Worm (Caenorhabditis elegans) whole organism, early embryonic: Measurements from ENCODE around the gene str-37.

ENCODE experiments used
- B0310.2 ChIP-seq: sonication (generic microtip); optimal IDR thresholded peaks from 2 replicates; lab custom pipeline; 2016; ENCODE audit warnings: mild to moderate bottlenecking, missing genetic modification characterization, missing compliant biosample characterization
- F13C5.2 ChIP-seq: sonication (generic microtip); optimal IDR thresholded peaks from 2 replicates; lab custom pipeline; 2017; ENCODE audit warnings: mild to moderate bottlenecking, missing genetic modification characterization, inconsistent platforms, missing compliant biosample characterization
- aly-1 ChIP-seq: sonication (generic microtip); optimal IDR thresholded peaks from 2 replicates; lab custom pipeline; 2016; ENCODE audit warnings: missing genetic modification characterization, missing compliant biosample characterization
- ama-1 ChIP-seq: fragments of 150-350 bp; optimal IDR thresholded peaks from 2 replicates; lab custom pipeline; 2014
- ceh-13 ChIP-seq: fragments of 200-800 bp; sonication (Bioruptor generic); optimal IDR thresholded peaks from 2 replicates; lab custom pipeline; 2018; ENCODE audit warnings: mild to moderate bottlenecking, missing genetic modification characterization, missing compliant biosample characterization
- ceh-36 ChIP-seq: sonication (generic microtip); optimal IDR thresholded peaks from 2 replicates; lab custom pipeline; 2016; ENCODE audit warnings: missing genetic modification characterization, inconsistent platforms, missing compliant biosample characterization
- ets-7 ChIP-seq: sonication (generic microtip); optimal IDR thresholded peaks from 2 replicates; lab custom pipeline; 2016; ENCODE audit warnings: missing genotype, missing genetic modification characterization, missing compliant biosample characterization
- flt-1 ChIP-seq: fragments of 200-800 bp; sonication (Bioruptor generic); IDR thresholded peaks from 2 replicates; pipeline ENCODE4 v1.3.6; 2022; ENCODE audit warnings: missing genetic modification characterization, missing compliant biosample characterization
- hmbx-1 ChIP-seq: sonication (generic microtip); optimal IDR thresholded peaks from 2 replicates; lab custom pipeline; 2016; ENCODE audit warnings: mild to moderate bottlenecking, missing genetic modification characterization, missing compliant biosample characterization
- hmg-4 ChIP-seq: fragments of 200-800 bp; sonication (Bioruptor generic); optimal IDR thresholded peaks from 2 replicates; lab custom pipeline; 2018; ENCODE audit warnings: mild to moderate bottlenecking, missing genetic modification characterization, missing compliant biosample characterization
- hnd-1 ChIP-seq: sonication (generic microtip); optimal IDR thresholded peaks from 2 replicates; lab custom pipeline; 2016; ENCODE audit warnings: missing genetic modification characterization, missing compliant biosample characterization
- pes-1 ChIP-seq: fragments of 200-800 bp; sonication (Bioruptor generic); IDR thresholded peaks from 2 replicates; pipeline ENCODE4 v1.3.6; 2022; ENCODE audit warnings: missing genetic modification reagents, missing genetic modification characterization, missing compliant biosample characterization
- scrt-1 ChIP-seq: fragments of 200-800 bp; sonication (Bioruptor generic); IDR thresholded peaks from 2 replicates; pipeline ENCODE4 v1.3.6; 2022; ENCODE audit warnings: missing genetic modification characterization, missing compliant biosample characterization
- sea-1 ChIP-seq: fragments of 200-800 bp; sonication (Bioruptor generic); conservative IDR thresholded peaks from 2 replicates; pipeline ENCODE4 v1.3.6; 2022; ENCODE audit warnings: missing genetic modification characterization, missing compliant biosample characterization
- tbx-11 ChIP-seq: fragments of 200-800 bp; sonication (Bioruptor generic); IDR thresholded peaks from 2 replicates; pipeline ENCODE4 v1.3.6; 2022; ENCODE audit warnings: missing genetic modification characterization, missing compliant biosample characterization
- tbx-37 ChIP-seq: fragments of 200-800 bp; sonication (Bioruptor generic); conservative IDR thresholded peaks from 2 replicates; pipeline ENCODE4 v1.3.6; 2022; ENCODE audit warnings: missing genetic modification reagents, missing genetic modification characterization, missing compliant biosample characterization
- tra-4 ChIP-seq: sonication (generic microtip); optimal IDR thresholded peaks from 2 replicates; lab custom pipeline; 2017; ENCODE audit warnings: missing genetic modification characterization, missing compliant biosample characterization

Gene str-37

ce11 chrV:13345867-13346328 is 18.3 kb downstream of the str-37 start, which contains the start of gene twk-43:
twk-43 (plus strand) TSS chrV:13346278.
- no peak for TF ChIP-seq hmbx-1 (tag; lab: Kevin White, UChicago)
- no peak for TF ChIP-seq B0310.2 (tag; lab: Kevin White, UChicago)
- TF ChIP-seq aly-1 (tag; lab: Kevin White, UChicago) = no peak
- TF ChIP-seq ama-1 = no peak
- no peak for TF ChIP-seq tra-4 (tag; lab: Kevin White, UChicago)
- TF ChIP-seq F13C5.2 (tag; lab: Kevin White, UChicago) = no peak
- no peak for TF ChIP-seq ceh-13 (GFP tag; lab: Kevin White, UChicago)
- TF ChIP-seq pes-1 (GFP tag; lab: Robert Waterston, UW) = no peak
- TF ChIP-seq ceh-36 (tag; lab: Kevin White, UChicago) = no peak
- no peak for TF ChIP-seq sea-1 (GFP tag; lab: Robert Waterston, UW)
- no peak for TF ChIP-seq tbx-11 (GFP tag; lab: Robert Waterston, UW)

ce11 chrV:13350302-13350701 is 22.7 kb downstream of the str-37 start:
- TF ChIP-seq tbx-37 (GFP tag; lab: Robert Waterston, UW) = no peak
- no peak for TF ChIP-seq ceh-36 (tag; lab: Kevin White, UChicago)
- no peak for TF ChIP-seq scrt-1 (GFP tag; lab: Robert Waterston, UW)
- no peak for TF ChIP-seq tra-4 (tag; lab: Kevin White, UChicago)
- no peak for TF ChIP-seq ama-1
- TF ChIP-seq sea-1 (GFP tag; lab: Robert Waterston, UW) = no peak
- no peak for TF ChIP-seq hnd-1 (tag; lab: Kevin White, UChicago)
- TF ChIP-seq B0310.2 (tag; lab: Kevin White, UChicago) = no peak
- no peak for TF ChIP-seq tbx-11 (GFP tag; lab: Robert Waterston, UW)
- TF ChIP-seq hmg-4 = no peak
- no peak for TF ChIP-seq hmbx-1 (tag; lab: Kevin White, UChicago)
- TF ChIP-seq ceh-13 (GFP tag; lab: Kevin White, UChicago) = no peak
- no peak for TF ChIP-seq aly-1 (tag; lab: Kevin White, UChicago)

DNA sequence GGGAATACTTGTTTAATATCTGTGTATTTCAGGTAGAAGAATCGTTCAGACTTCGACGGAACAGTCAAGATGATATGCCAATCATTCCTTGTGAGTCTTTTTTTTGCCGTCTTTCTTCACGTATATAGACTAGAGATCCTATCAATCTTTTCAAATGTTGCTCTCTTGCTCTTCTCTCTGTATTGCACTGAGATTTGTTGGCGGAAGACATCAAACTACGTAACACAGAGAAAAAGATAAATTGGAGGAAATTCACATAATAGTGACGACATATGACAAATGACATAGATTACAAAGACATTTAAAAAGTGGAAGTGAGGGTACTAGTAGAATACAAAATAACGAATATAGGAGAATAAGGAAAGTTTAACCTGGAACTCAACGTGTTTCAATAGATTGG is 24.2 kb downstream of the str-37 start:
- TF ChIP-seq sea-1 (GFP tag; lab: Robert Waterston, UW) = no peak
- TF ChIP-seq scrt-1 (GFP tag; lab: Robert Waterston, UW) = no peak
- TF ChIP-seq pes-1 (GFP tag; lab: Robert Waterston, UW) = no peak
- TF ChIP-seq tbx-11 (GFP tag; lab: Robert Waterston, UW) = no peak
- no peak for TF ChIP-seq hmg-4
- no peak for TF ChIP-seq ama-1
- no peak for TF ChIP-seq tbx-37 (GFP tag; lab: Robert Waterston, UW)
- no peak for TF ChIP-seq hmbx-1 (tag; lab: Kevin White, UChicago)

DNA sequence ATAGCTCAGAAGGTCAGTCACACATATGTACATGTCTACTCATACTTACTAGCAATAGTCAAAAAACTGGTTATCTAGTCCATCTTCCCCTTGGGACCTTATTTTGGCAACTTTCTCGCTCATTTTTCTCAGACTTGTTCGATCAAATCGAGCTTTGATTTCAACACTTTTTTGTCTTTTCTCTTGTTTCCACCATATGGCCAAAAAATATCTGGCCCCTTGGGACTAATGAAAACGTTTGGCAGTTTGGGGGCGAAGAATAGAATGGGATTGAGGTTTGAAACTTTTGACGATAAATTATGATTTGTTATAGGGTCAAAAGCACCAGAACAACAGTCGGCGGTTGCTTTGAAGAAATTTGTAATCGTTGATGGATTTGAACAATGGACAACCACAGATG is 24.9 kb downstream of the str-37 start:
- TF ChIP-seq tbx-11 (GFP tag; lab: Robert Waterston, UW) (no peak), ets-7 (tag; lab: Kevin White, UChicago) (no peak), hmg-4 (no peak), hnd-1 (tag; lab: Kevin White, UChicago) (no peak), F13C5.2 (tag; lab: Kevin White, UChicago) (no peak), B0310.2 (tag; lab: Kevin White, UChicago) (no peak), tra-4 (tag; lab: Kevin White, UChicago) (no peak)

DNA sequence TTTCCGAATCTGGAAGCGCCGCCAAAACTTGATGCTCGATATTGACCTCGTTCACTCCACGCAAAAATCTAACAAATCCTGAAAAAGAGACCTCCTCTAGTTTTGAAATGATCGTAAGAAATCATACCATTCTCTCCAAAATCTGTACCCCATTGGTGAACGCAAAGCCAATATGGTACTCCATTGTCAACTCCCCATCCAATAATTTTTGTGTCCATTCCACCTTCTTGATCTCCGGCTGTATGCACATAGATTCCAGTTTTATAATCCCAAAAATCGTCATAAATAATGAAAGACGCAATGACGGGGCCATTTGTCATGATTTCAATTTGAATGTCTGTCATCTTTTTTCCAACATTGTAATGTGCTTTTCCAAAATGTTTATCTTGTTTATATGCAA is 28.6 kb downstream of the str-37 start:
- TF ChIP-seq flt-1 (GFP tag; lab: Robert Waterston, UW) = no peak
- no peak for TF ChIP-seq hmbx-1 (tag; lab: Kevin White, UChicago)
- no peak for TF ChIP-seq tbx-37 (GFP tag; lab: Robert Waterston, UW)
- no peak for TF ChIP-seq F13C5.2 (tag; lab: Kevin White, UChicago)
- no peak for TF ChIP-seq pes-1 (GFP tag; lab: Robert Waterston, UW)
- TF ChIP-seq ets-7 (tag; lab: Kevin White, UChicago) = no peak
- no peak for TF ChIP-seq aly-1 (tag; lab: Kevin White, UChicago)
- TF ChIP-seq ama-1 = no peak
- TF ChIP-seq scrt-1 (GFP tag; lab: Robert Waterston, UW) = no peak
- TF ChIP-seq hmg-4 = no peak
- no peak for TF ChIP-seq tra-4 (tag; lab: Kevin White, UChicago)
- no peak for TF ChIP-seq hnd-1 (tag; lab: Kevin White, UChicago)
- no peak for TF ChIP-seq tbx-11 (GFP tag; lab: Robert Waterston, UW)
- TF ChIP-seq sea-1 (GFP tag; lab: Robert Waterston, UW) = no peak
- TF ChIP-seq ceh-36 (tag; lab: Kevin White, UChicago) = no peak
- TF ChIP-seq ceh-13 (GFP tag; lab: Kevin White, UChicago) = no peak
- no peak for TF ChIP-seq B0310.2 (tag; lab: Kevin White, UChicago)

ce11 chrV:13357652-13358281 is 30.2 kb downstream of the str-37 start, which contains the start of gene F32H5.1:
F32H5.1 (minus strand) TSS chrV:13358037.
- TF ChIP-seq tbx-37 (GFP tag; lab: Robert Waterston, UW) (no peak), ets-7 (tag; lab: Kevin White, UChicago) (no peak), hmbx-1 (tag; lab: Kevin White, UChicago) (no peak), ceh-13 (GFP tag; lab: Kevin White, UChicago) (no peak), hnd-1 (tag; lab: Kevin White, UChicago) (no peak), pes-1 (GFP tag; lab: Robert Waterston, UW) (no peak)

- TF ChIP-seq ceh-13 (GFP tag; lab: Kevin White, UChicago) (no peak), scrt-1 (GFP tag; lab: Robert Waterston, UW) (no peak), tra-4 (tag; lab: Kevin White, UChicago) (no peak), F13C5.2 (tag; lab: Kevin White, UChicago) (no peak), sea-1 (GFP tag; lab: Robert Waterston, UW) (no peak), tbx-37 (GFP tag; lab: Robert Waterston, UW) (no peak), ceh-36 (tag; lab: Kevin White, UChicago) (no peak), hmbx-1 (tag; lab: Kevin White, UChicago) (no peak), B0310.2 (tag; lab: Kevin White, UChicago) (no peak), pes-1 (GFP tag; lab: Robert Waterston, UW) (no peak), hnd-1 (tag; lab: Kevin White, UChicago) (no peak), tbx-11 (GFP tag; lab: Robert Waterston, UW) (no peak), ets-7 (tag; lab: Kevin White, UChicago) (no peak)
Measured at ce11 chrV:13358823-13359592, 31.4 kb downstream of the str-37 start, which contains the start of gene F32H5.3. F32H5.3 (plus strand) TSS chrV:13359335.
